Worm (Caenorhabditis elegans): ENCODE data around the gene F07C3.16.

Gene F07C3.16

DNA sequence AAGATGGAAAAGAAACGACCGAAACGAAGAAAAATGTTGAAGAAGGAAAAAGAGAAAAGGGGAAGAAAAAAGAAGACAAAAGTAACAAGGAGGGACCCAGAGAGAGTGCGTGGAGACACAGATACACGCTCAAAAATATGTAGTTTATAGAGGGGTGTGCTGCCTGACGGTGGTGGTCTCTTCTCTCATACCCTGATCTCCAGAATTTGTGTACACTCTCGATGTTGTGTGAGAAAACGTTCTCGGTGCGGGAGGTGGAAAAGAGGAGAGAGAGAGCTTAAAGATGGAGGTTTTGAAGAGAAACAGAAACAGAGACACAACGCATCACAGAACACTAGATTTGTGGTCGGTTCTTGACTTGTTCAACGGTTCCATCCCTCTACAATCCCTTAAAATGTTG lies 16.2 kb upstream of the F07C3.16 start:
- TF ChIP-seq nhr-12 (tag; optimal IDR thresholded peaks at IDR 0.05) (no peak), unc-39 (tag; optimal IDR thresholded peaks at IDR 0.05) (no peak), M03D4.4 (tag; optimal IDR thresholded peaks at IDR 0.05) (peak; percentile 40), unc-62 (GFP tag; optimal IDR thresholded peaks at IDR 0.05) (peak; percentile 42), elt-1 (tag; optimal IDR thresholded peaks at IDR 0.05; ENCODE audit: borderline replicate concordance, insufficient read depth) (no peak), ceh-83 (GFP tag; optimal IDR thresholded peaks at IDR 0.05) (peak; percentile 17), ceh-39 (tag; optimal IDR thresholded peaks at IDR 0.05) (no peak), zip-8 (tag; optimal IDR thresholded peaks at IDR 0.05) (no peak), sem-2 (GFP tag; optimal IDR thresholded peaks at IDR 0.05) (no peak), nhr-28 (tag; optimal IDR thresholded peaks at IDR 0.05) (no peak), ham-2 (GFP tag; optimal IDR thresholded peaks at IDR 0.05) (no peak), hlh-1 (tag; optimal IDR thresholded peaks at IDR 0.05) (peak; percentile 67), blmp-1 (tag; optimal IDR thresholded peaks at IDR 0.05) (no peak), bed-3 (GFP tag; optimal IDR thresholded peaks at IDR 0.05) (no peak), ztf-11 (tag; optimal IDR thresholded peaks at IDR 0.05) (no peak), pha-4 (tag; optimal IDR thresholded peaks at IDR 0.05) (peak; percentile 10), nhr-2 (tag; optimal IDR thresholded peaks at IDR 0.05) (no peak), lin-13 (tag; optimal IDR thresholded peaks at IDR 0.05) (no peak), cnd-1 (tag; optimal IDR thresholded peaks at IDR 0.05) (no peak), mls-2 (tag; optimal IDR thresholded peaks at IDR 0.05) (peak; percentile 72), ceh-43 (GFP tag; optimal IDR thresholded peaks at IDR 0.05) (no peak), tbx-8 (GFP tag; optimal IDR thresholded peaks at IDR 0.05) (no peak), nhr-76 (tag; optimal IDR thresholded peaks at IDR 0.05) (no peak), nhr-237 (tag; optimal IDR thresholded peaks at IDR 0.05) (peak; percentile 44), lsy-2 (tag; optimal IDR thresholded peaks at IDR 0.05) (peak; percentile 7), drap-1 (GFP tag; optimal IDR thresholded peaks at IDR 0.05) (no peak), lin-32 (GFP tag; optimal IDR thresholded peaks at IDR 0.05) (no peak), snpc-4 (tag; optimal IDR thresholded peaks at IDR 0.05) (no peak), elt-3 (tag; optimal IDR thresholded peaks at IDR 0.05) (no peak), sptf-1 (tag; optimal IDR thresholded peaks at IDR 0.05) (peak; percentile 65), mep-1 (tag; optimal IDR thresholded peaks at IDR 0.05) (peak; percentile 52), flh-1 (GFP tag; optimal IDR thresholded peaks at IDR 0.05) (no peak), unc-120 (tag; optimal IDR thresholded peaks at IDR 0.05; ENCODE audit: poor library complexity, severe bottlenecking) (peak; percentile 49), ces-1 (GFP tag; optimal IDR thresholded peaks at IDR 0.05) (peak; percentile 47), mab-5 (tag; optimal IDR thresholded peaks at IDR 0.05) (no peak)

DNA sequence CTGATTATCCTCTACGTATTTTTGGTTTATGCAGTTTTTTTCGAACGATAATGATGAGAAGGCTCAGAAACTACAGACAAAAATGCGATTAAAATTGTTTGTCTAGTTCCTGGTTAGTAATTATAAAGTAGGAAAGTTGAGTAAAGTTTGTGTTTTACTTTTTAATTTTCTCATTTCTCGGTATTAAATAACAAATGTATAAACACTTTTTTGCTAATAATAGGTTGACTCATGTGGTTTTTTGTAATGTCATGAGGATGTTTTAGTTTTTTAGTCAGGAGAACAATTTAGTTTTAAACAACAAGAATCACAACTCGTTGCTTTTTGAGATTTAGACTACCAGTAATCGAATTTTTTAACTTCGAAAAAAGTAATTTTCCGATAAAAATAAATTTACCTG lies 15.3 kb upstream of the F07C3.16 start:
- TF ChIP-seq nhr-2 (tag; optimal IDR thresholded peaks at IDR 0.05) (no peak), unc-39 (tag; optimal IDR thresholded peaks at IDR 0.05) (no peak), ceh-43 (GFP tag; optimal IDR thresholded peaks at IDR 0.05) (no peak), bed-3 (GFP tag; optimal IDR thresholded peaks at IDR 0.05) (no peak), elt-3 (tag; optimal IDR thresholded peaks at IDR 0.05) (no peak), ztf-11 (tag; optimal IDR thresholded peaks at IDR 0.05) (no peak), unc-62 (GFP tag; optimal IDR thresholded peaks at IDR 0.05) (no peak), lsy-2 (tag; optimal IDR thresholded peaks at IDR 0.05) (no peak), mls-2 (tag; optimal IDR thresholded peaks at IDR 0.05) (no peak), nhr-12 (tag; optimal IDR thresholded peaks at IDR 0.05) (no peak), pha-4 (tag; optimal IDR thresholded peaks at IDR 0.05) (no peak), flh-1 (GFP tag; optimal IDR thresholded peaks at IDR 0.05) (no peak)

DNA sequence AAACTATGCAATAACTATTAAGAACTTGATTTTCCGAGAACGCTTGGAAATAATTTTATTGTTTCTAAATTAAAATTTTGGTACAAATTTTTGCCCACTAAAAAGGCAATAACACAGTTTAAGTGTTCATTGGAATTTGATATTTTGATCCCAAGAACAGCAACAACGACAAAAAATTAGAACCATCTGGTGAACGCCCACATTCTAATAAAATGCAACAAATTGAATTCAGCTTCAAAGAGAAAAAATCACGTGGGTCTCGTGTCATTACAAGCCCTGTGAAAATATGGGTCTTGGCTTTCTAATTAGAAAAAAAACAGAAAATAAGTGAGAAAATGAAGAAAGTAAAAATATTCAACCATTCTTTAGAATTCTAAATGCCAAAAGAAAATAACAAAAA lies 14.5 kb upstream of the F07C3.16 start:
- TF ChIP-seq ces-1 (GFP tag; optimal IDR thresholded peaks at IDR 0.05) (no peak), cnd-1 (tag; optimal IDR thresholded peaks at IDR 0.05) (no peak), flh-1 (GFP tag; optimal IDR thresholded peaks at IDR 0.05) (no peak), ceh-39 (tag; optimal IDR thresholded peaks at IDR 0.05) (no peak), mep-1 (tag; optimal IDR thresholded peaks at IDR 0.05) (no peak), lsy-2 (tag; optimal IDR thresholded peaks at IDR 0.05) (no peak), hlh-1 (tag; optimal IDR thresholded peaks at IDR 0.05) (no peak), lin-32 (GFP tag; optimal IDR thresholded peaks at IDR 0.05) (no peak), mab-5 (tag; optimal IDR thresholded peaks at IDR 0.05) (no peak), mls-2 (tag; optimal IDR thresholded peaks at IDR 0.05) (no peak)

DNA sequence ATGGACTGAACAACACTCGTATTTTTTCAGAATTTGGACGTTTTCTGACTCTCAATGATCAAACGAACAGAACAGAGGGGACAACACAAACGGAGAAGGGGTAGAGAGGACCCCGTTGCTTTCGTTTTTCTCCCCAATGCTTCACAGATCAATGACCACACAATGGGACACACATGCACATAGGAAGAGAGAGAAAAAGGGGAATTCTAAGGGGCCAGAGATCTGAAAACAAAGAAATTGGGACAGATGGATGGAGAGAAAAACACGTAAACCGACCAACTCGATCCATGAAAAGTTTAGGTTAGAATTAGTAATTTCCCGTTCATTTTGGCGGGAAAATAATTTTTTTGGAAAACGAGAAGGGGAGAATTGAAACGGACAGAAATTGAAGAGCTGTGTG lies 13.1 kb upstream of the F07C3.16 start:
- TF ChIP-seq sptf-1 (tag; optimal IDR thresholded peaks at IDR 0.05): no peak
- no peak for TF ChIP-seq ces-1 (GFP tag; optimal IDR thresholded peaks at IDR 0.05)
- no peak for TF ChIP-seq nhr-237 (tag; optimal IDR thresholded peaks at IDR 0.05)

Data from whole organism, mixed stage, embryonic.